Fruit fly (Drosophila melanogaster) whole organism, prepupa: ENCODE results near the gene CG1909.

Source experiments
- Blimp-1 ChIP-seq: fragments of 200-800 bp; sonication (Bioruptor generic); optimal IDR thresholded peaks from 3 replicates; lab custom pipeline; 2017; ENCODE audit warnings: missing biosample characterization, missing genetic modification characterization, mild to moderate bottlenecking, moderate library complexity, missing genetic modification reagents
- CG4318 ChIP-seq: fragments of 200-800 bp; sonication (Bioruptor generic); optimal IDR thresholded peaks from 3 replicates; lab custom pipeline; 2017; ENCODE audit warnings: missing biosample characterization, mild to moderate bottlenecking, missing genetic modification characterization
- CG6276 ChIP-seq: fragments of 200-800 bp; sonication (Bioruptor generic); optimal IDR thresholded peaks from 2 replicates; lab custom pipeline; 2017; ENCODE audit warnings: missing biosample characterization, mild to moderate bottlenecking, missing genetic modification characterization
- CG7368 ChIP-seq: fragments of 200-800 bp; sonication (Bioruptor generic); optimal IDR thresholded peaks from 3 replicates; lab custom pipeline; 2016; ENCODE audit warnings: missing biosample characterization, missing genetic modification characterization
- cyc ChIP-seq: fragments of 200-800 bp; sonication (Bioruptor generic); optimal IDR thresholded peaks from 3 replicates; lab custom pipeline; 2016; ENCODE audit warnings: missing biosample characterization, missing genetic modification characterization
- lz ChIP-seq: fragments of 200-800 bp; sonication (Bioruptor generic); optimal IDR thresholded peaks from 3 replicates; lab custom pipeline; 2016; ENCODE audit warnings: missing biosample characterization, missing genetic modification characterization

dm6 chr4:582836-583235 lies at the start of gene CG1909:
- no peak for TF ChIP-seq CG6276 (GFP tag; lab: Kevin White, UChicago)
- no peak for TF ChIP-seq CG7368 (GFP tag; lab: Kevin White, UChicago)
- no peak for TF ChIP-seq CG4318 (GFP tag; lab: Kevin White, UChicago)
- no peak for TF ChIP-seq cyc (GFP tag; lab: Kevin White, UChicago)
- TF ChIP-seq lz (GFP tag; lab: Kevin White, UChicago), result no peak
- TF ChIP-seq Blimp-1 (GFP tag; lab: Kevin White, UChicago), result no peak
